Worm (Caenorhabditis elegans) whole organism, midembryonic: ENCODE measurements around the gene osm-1.
A peak's percentile ranks its signal among the peaks of the same experiment; 100 is the strongest.

ENCODE experiments used
- T22C8.4 ChIP-seq: fragments of 200-800 bp; sonication (Bioruptor generic); IDR thresholded peaks from 2 replicates; pipeline ENCODE4 v1.3.6; 2022; ENCODE audit warnings: missing genetic modification characterization, missing compliant biosample characterization
- cog-1 ChIP-seq: sonication (generic microtip); optimal IDR thresholded peaks from 2 replicates; lab custom pipeline; 2016; ENCODE audit warnings: missing genetic modification characterization, missing compliant biosample characterization
- flt-1 ChIP-seq: fragments of 200-800 bp; sonication (Bioruptor generic); IDR thresholded peaks from 2 replicates; pipeline ENCODE4 v1.3.6; 2022; ENCODE audit warnings: missing genetic modification characterization, missing compliant biosample characterization
- klf-2 ChIP-seq: fragments of 200-800 bp; sonication (Bioruptor generic); conservative IDR thresholded peaks from 2 replicates; pipeline ENCODE4 v1.3.6; 2022; ENCODE audit warnings: missing genetic modification reagents, missing genetic modification characterization, missing compliant biosample characterization
- med-1 ChIP-seq: sonication (generic microtip); optimal IDR thresholded peaks from 2 replicates; lab custom pipeline; 2017; ENCODE audit warnings: missing genetic modification characterization, mild to moderate bottlenecking, missing compliant biosample characterization, antibody characterized with exemption, missing genetic modification reagents; ENCODE audit not compliant: insufficient read depth
- ref-1 ChIP-seq: fragments of 200-800 bp; sonication (Bioruptor generic); conservative IDR thresholded peaks from 2 replicates; pipeline ENCODE4 v1.3.6; 2022; ENCODE audit warnings: missing genetic modification reagents, missing genetic modification characterization, missing compliant biosample characterization
- tab-1 ChIP-seq: fragments of 200-800 bp; sonication (Bioruptor generic); IDR thresholded peaks from 2 replicates; pipeline ENCODE4 v1.3.6; 2022; ENCODE audit warnings: missing genetic modification characterization, missing compliant biosample characterization
- ztf-23 ChIP-seq: fragments of 200-800 bp; sonication (Bioruptor generic); IDR thresholded peaks from 2 replicates; pipeline ENCODE4 v1.3.6; 2022; ENCODE audit warnings: missing genetic modification reagents, missing genetic modification characterization, missing compliant biosample characterization
- ztf-29 ChIP-seq: fragments of 200-800 bp; sonication (Bioruptor generic); IDR thresholded peaks from 2 replicates; pipeline ENCODE4 v1.3.6; 2022; ENCODE audit warnings: missing genetic modification reagents, missing genetic modification characterization, missing compliant biosample characterization

Gene osm-1

ce11 chrX:16559387-16559786 lies 18.9 kb downstream of the osm-1 start:
- no peak for TF ChIP-seq T22C8.4 (GFP tag; lab: Robert Waterston, UW)
- no peak for TF ChIP-seq flt-1 (GFP tag; lab: Robert Waterston, UW)

ce11 chrX:16560895-16561294 lies 20.4 kb downstream of the osm-1 start:
- TF ChIP-seq ref-1 (no peak), flt-1 (GFP tag; lab: Robert Waterston, UW) (no peak), ztf-29 (GFP tag; lab: Robert Waterston, UW) (no peak), cog-1 (tag; lab: Kevin White, UChicago) (no peak), ztf-23 (GFP tag; lab: Robert Waterston, UW) (no peak), med-1 (GFP tag; lab: Kevin White, UChicago) (no peak), tab-1 (GFP tag; lab: Robert Waterston, UW) (no peak), T22C8.4 (GFP tag; lab: Robert Waterston, UW) (no peak), klf-2 (GFP tag; lab: Robert Waterston, UW) (no peak)

- TF ChIP-seq cog-1 (tag; lab: Kevin White, UChicago) = no peak
- TF ChIP-seq flt-1 (GFP tag; lab: Robert Waterston, UW) = 0 out of 2 replicates have a peak, but pooled peaks have one; percentile 5
- TF ChIP-seq ztf-29 (GFP tag; lab: Robert Waterston, UW) = no peak
- TF ChIP-seq ref-1 = no peak
- TF ChIP-seq ztf-23 (GFP tag; lab: Robert Waterston, UW) = no peak
- TF ChIP-seq klf-2 (GFP tag; lab: Robert Waterston, UW) = no peak
- no peak for TF ChIP-seq T22C8.4 (GFP tag; lab: Robert Waterston, UW)
- TF ChIP-seq med-1 (GFP tag; lab: Kevin White, UChicago) = no peak
- no peak for TF ChIP-seq tab-1 (GFP tag; lab: Robert Waterston, UW)
Measured at ce11 chrX:16564515-16565285, 24.2 kb downstream of the osm-1 start.

- TF ChIP-seq med-1 (GFP tag; lab: Kevin White, UChicago) (no peak), ref-1 (no peak), flt-1 (GFP tag; lab: Robert Waterston, UW) (no peak), ztf-23 (GFP tag; lab: Robert Waterston, UW) (no peak), tab-1 (GFP tag; lab: Robert Waterston, UW) (no peak), klf-2 (GFP tag; lab: Robert Waterston, UW) (no peak), cog-1 (tag; lab: Kevin White, UChicago) (no peak), T22C8.4 (GFP tag; lab: Robert Waterston, UW) (no peak), ztf-29 (GFP tag; lab: Robert Waterston, UW) (no peak)
Measured at ce11 chrX:16565781-16566180, 25.3 kb downstream of the osm-1 start.

- no peak for TF ChIP-seq ztf-23 (GFP tag; lab: Robert Waterston, UW)
- TF ChIP-seq med-1 (GFP tag; lab: Kevin White, UChicago) = no peak
- TF ChIP-seq ztf-29 (GFP tag; lab: Robert Waterston, UW) = no peak
- no peak for TF ChIP-seq T22C8.4 (GFP tag; lab: Robert Waterston, UW)
- no peak for TF ChIP-seq klf-2 (GFP tag; lab: Robert Waterston, UW)
- no peak for TF ChIP-seq tab-1 (GFP tag; lab: Robert Waterston, UW)
- TF ChIP-seq flt-1 (GFP tag; lab: Robert Waterston, UW) = no peak
- no peak for TF ChIP-seq ref-1
- TF ChIP-seq cog-1 (tag; lab: Kevin White, UChicago) = no peak
Measured at ce11 chrX:16566358-16566757, 25.9 kb downstream of the osm-1 start.

- TF ChIP-seq cog-1 (tag; lab: Kevin White, UChicago) (no peak), ztf-29 (GFP tag; lab: Robert Waterston, UW) (no peak), ztf-23 (GFP tag; lab: Robert Waterston, UW) (no peak), T22C8.4 (GFP tag; lab: Robert Waterston, UW) (no peak), flt-1 (GFP tag; lab: Robert Waterston, UW) (no peak), med-1 (GFP tag; lab: Kevin White, UChicago) (no peak), ref-1 (no peak), tab-1 (GFP tag; lab: Robert Waterston, UW) (no peak), klf-2 (GFP tag; lab: Robert Waterston, UW) (no peak)
Measured at ce11 chrX:16571877-16572276, 31.4 kb downstream of the osm-1 start.

- TF ChIP-seq cog-1 (tag; lab: Kevin White, UChicago) = no peak
- no peak for TF ChIP-seq ref-1
- no peak for TF ChIP-seq ztf-23 (GFP tag; lab: Robert Waterston, UW)
- no peak for TF ChIP-seq klf-2 (GFP tag; lab: Robert Waterston, UW)
- no peak for TF ChIP-seq tab-1 (GFP tag; lab: Robert Waterston, UW)
- TF ChIP-seq T22C8.4 (GFP tag; lab: Robert Waterston, UW) = no peak
- TF ChIP-seq med-1 (GFP tag; lab: Kevin White, UChicago) = no peak
- TF ChIP-seq flt-1 (GFP tag; lab: Robert Waterston, UW) = no peak
- no peak for TF ChIP-seq ztf-29 (GFP tag; lab: Robert Waterston, UW)
Measured at ce11 chrX:16574303-16574702, 33.8 kb downstream of the osm-1 start.

- TF ChIP-seq ztf-23 (GFP tag; lab: Robert Waterston, UW) (no peak), ref-1 (no peak), tab-1 (GFP tag; lab: Robert Waterston, UW) (no peak), ztf-29 (GFP tag; lab: Robert Waterston, UW) (no peak), cog-1 (tag; lab: Kevin White, UChicago) (no peak), T22C8.4 (GFP tag; lab: Robert Waterston, UW) (no peak), klf-2 (GFP tag; lab: Robert Waterston, UW) (no peak), med-1 (GFP tag; lab: Kevin White, UChicago) (no peak), flt-1 (GFP tag; lab: Robert Waterston, UW) (no peak)
Measured at ce11 chrX:16575262-16575661, 34.8 kb downstream of the osm-1 start.

ce11 chrX:16579303-16579795 lies 38.9 kb downstream of the osm-1 start, which contains the start of gene ser-1:
ser-1 (plus strand) TSS chrX:16579745.
- TF ChIP-seq ref-1 (no peak), flt-1 (GFP tag; lab: Robert Waterston, UW) (no peak), ztf-29 (GFP tag; lab: Robert Waterston, UW) (no peak), med-1 (GFP tag; lab: Kevin White, UChicago) (no peak), klf-2 (GFP tag; lab: Robert Waterston, UW) (no peak), T22C8.4 (GFP tag; lab: Robert Waterston, UW) (no peak), cog-1 (tag; lab: Kevin White, UChicago) (no peak), ztf-23 (GFP tag; lab: Robert Waterston, UW) (no peak), tab-1 (GFP tag; lab: Robert Waterston, UW) (no peak)
